Worm (Caenorhabditis elegans) whole organism, L3 larva: ENCODE results near the gene dos-3.
A peak's percentile ranks its signal among the peaks of the same experiment; 100 is the strongest.

Source experiments
- R02D3.7 ChIP-seq: fragments of 150-350 bp; optimal IDR thresholded peaks from 2 replicates; lab custom pipeline; 2014; ENCODE audit warnings: missing biosample characterization, missing genetic modification characterization
- ZK546.5 ChIP-seq: sonication (generic microtip); optimal IDR thresholded peaks from 2 replicates; lab custom pipeline; 2017; ENCODE audit warnings: missing biosample characterization, missing genetic modification characterization
- aly-2 ChIP-seq: fragments of 150-350 bp; optimal IDR thresholded peaks from 2 replicates; lab custom pipeline; 2014; ENCODE audit warnings: missing biosample characterization, missing genetic modification characterization
- ama-1 ChIP-seq: fragments of 150-350 bp; optimal IDR thresholded peaks from 2 replicates; lab custom pipeline; 2018
- ceh-16 ChIP-seq: sonication (generic microtip); optimal IDR thresholded peaks from 2 replicates; lab custom pipeline; 2017; ENCODE audit warnings: missing biosample characterization, missing genetic modification characterization
- ceh-28 ChIP-seq: fragments of 150-350 bp; optimal IDR thresholded peaks from 2 replicates; lab custom pipeline; 2014; ENCODE audit warnings: missing biosample characterization, missing genetic modification reagents, missing genetic modification characterization
- ceh-82 ChIP-seq: fragments of 150-350 bp; optimal IDR thresholded peaks from 2 replicates; lab custom pipeline; 2014; ENCODE audit warnings: missing biosample characterization, missing genetic modification characterization
- ceh-9 ChIP-seq: sonication (generic microtip); optimal IDR thresholded peaks from 2 replicates; lab custom pipeline; 2018; ENCODE audit warnings: missing biosample characterization, missing genetic modification characterization
- daf-12 ChIP-seq: fragments of 150-350 bp; optimal IDR thresholded peaks from 2 replicates; lab custom pipeline; 2014; ENCODE audit warnings: missing biosample characterization, missing genetic modification reagents, missing genetic modification characterization
- egl-27 ChIP-seq: sonication (generic microtip); optimal IDR thresholded peaks from 4 replicates; lab custom pipeline; 2017; ENCODE audit warnings: missing biosample characterization, missing genetic modification reagents, missing genetic modification characterization
- egl-5 ChIP-seq: fragments of 150-350 bp; optimal IDR thresholded peaks from 2 replicates; lab custom pipeline; 2017; ENCODE audit warnings: missing biosample characterization, missing genetic modification reagents, missing genetic modification characterization, inconsistent platforms
- elt-1 ChIP-seq: fragments of 150-350 bp; optimal IDR thresholded peaks from 2 replicates; lab custom pipeline; 2014; ENCODE audit warnings: missing biosample characterization, missing genetic modification characterization
- elt-2 ChIP-seq: sonication (generic microtip); optimal IDR thresholded peaks from 2 replicates; lab custom pipeline; 2016; ENCODE audit warnings: missing genetic modification reagents, mild to moderate bottlenecking, missing genetic modification characterization, missing compliant biosample characterization
- elt-3 ChIP-seq, 3 experiments: fragments of 150-350 bp in 1 of 3; sonication (generic microtip) in 2 of 3; optimal IDR thresholded peaks; 2 replicates in 2 of 3; 4 replicates in 1 of 3; lab custom pipeline; 2014 to 2017; ENCODE audit warnings: missing biosample characterization in 3 of 3, missing genetic modification characterization in 3 of 3
- eor-1 ChIP-seq, 2 experiments: fragments of 150-350 bp; optimal IDR thresholded peaks; 2 replicates each; lab custom pipeline; 2014 to 2018; ENCODE audit warnings: missing biosample characterization in 2 of 2, missing genetic modification characterization in 2 of 2
- fkh-10 ChIP-seq: sonication (generic microtip); optimal IDR thresholded peaks from 2 replicates; lab custom pipeline; 2017; ENCODE audit warnings: missing biosample characterization, missing genetic modification reagents, missing genetic modification characterization
- fkh-2 ChIP-seq: fragments of 150-350 bp; optimal IDR thresholded peaks from 2 replicates; lab custom pipeline; 2014; ENCODE audit warnings: missing biosample characterization, missing genetic modification reagents, missing genetic modification characterization
- hmg-11 ChIP-seq: sonication (generic microtip); optimal IDR thresholded peaks from 2 replicates; lab custom pipeline; 2016; ENCODE audit warnings: missing genetic modification characterization, missing compliant biosample characterization
- jun-1 ChIP-seq: fragments of 150-350 bp; optimal IDR thresholded peaks from 2 replicates; lab custom pipeline; 2014; ENCODE audit warnings: missing biosample characterization, missing genetic modification reagents, missing genetic modification characterization
- lin-15B ChIP-seq: fragments of 150-350 bp; optimal IDR thresholded peaks from 2 replicates; lab custom pipeline; 2014; ENCODE audit warnings: missing biosample characterization, missing genetic modification characterization
- lin-39 ChIP-seq: fragments of 150-350 bp; optimal IDR thresholded peaks from 2 replicates; lab custom pipeline; 2018; ENCODE audit warnings: missing biosample characterization, missing genetic modification reagents, missing genetic modification characterization
- lsy-12 ChIP-seq: sonication (generic microtip); optimal IDR thresholded peaks from 2 replicates; lab custom pipeline; 2016; ENCODE audit warnings: mild to moderate bottlenecking, missing genetic modification characterization, missing compliant biosample characterization
- mdl-1 ChIP-seq: fragments of 150-350 bp; optimal IDR thresholded peaks from 2 replicates; lab custom pipeline; 2014; ENCODE audit warnings: missing biosample characterization, missing genetic modification characterization
- mml-1 ChIP-seq: fragments of 150-350 bp; sonication (generic microtip); optimal IDR thresholded peaks from 3 replicates; lab custom pipeline; 2014; ENCODE audit warnings: missing biosample characterization, missing genetic modification characterization
- nfya-1 ChIP-seq: sonication (generic microtip); optimal IDR thresholded peaks from 2 replicates; lab custom pipeline; 2017; ENCODE audit warnings: missing genetic modification characterization, mild to moderate bottlenecking, missing compliant biosample characterization, antibody characterized with exemption, moderate library complexity; ENCODE audit not compliant: insufficient read depth
- nhr-11 ChIP-seq: fragments of 150-350 bp; optimal IDR thresholded peaks from 2 replicates; lab custom pipeline; 2014; ENCODE audit warnings: missing biosample characterization, missing genetic modification characterization
- nhr-12 ChIP-seq: fragments of 150-350 bp; optimal IDR thresholded peaks from 2 replicates; lab custom pipeline; 2014; ENCODE audit warnings: missing biosample characterization, missing genetic modification characterization
- nhr-23 ChIP-seq: fragments of 150-350 bp; optimal IDR thresholded peaks from 2 replicates; lab custom pipeline; 2014; ENCODE audit warnings: missing biosample characterization, missing genetic modification reagents, missing genetic modification characterization
- nhr-237 ChIP-seq: fragments of 150-350 bp; optimal IDR thresholded peaks from 2 replicates; lab custom pipeline; 2014; ENCODE audit warnings: missing biosample characterization, missing genetic modification characterization
- nhr-25 ChIP-seq: sonication (generic microtip); optimal IDR thresholded peaks from 2 replicates; lab custom pipeline; 2017; ENCODE audit warnings: missing biosample characterization, missing genetic modification characterization
- nhr-43 ChIP-seq: sonication (generic microtip); optimal IDR thresholded peaks from 2 replicates; lab custom pipeline; 2016; ENCODE audit warnings: mild to moderate bottlenecking, missing genetic modification characterization, missing compliant biosample characterization; ENCODE audit not compliant: poor library complexity, severe bottlenecking
- nhr-67 ChIP-seq: fragments of 150-350 bp; optimal IDR thresholded peaks from 2 replicates; lab custom pipeline; 2014; ENCODE audit warnings: missing biosample characterization, missing genetic modification characterization
- nhr-76 ChIP-seq: fragments of 150-350 bp; sonication (generic microtip); optimal IDR thresholded peaks from 5 replicates; lab custom pipeline; 2014; ENCODE audit warnings: missing biosample characterization, missing genetic modification characterization
- nhr-77 ChIP-seq: fragments of 150-350 bp; optimal IDR thresholded peaks from 2 replicates; lab custom pipeline; 2014; ENCODE audit warnings: missing biosample characterization, missing genetic modification characterization
- pha-4 ChIP-seq: fragments of 150-350 bp; optimal IDR thresholded peaks from 2 replicates; lab custom pipeline; 2014; ENCODE audit warnings: missing biosample characterization, missing genetic modification reagents, missing genetic modification characterization
- pqm-1 ChIP-seq: fragments of 150-350 bp; optimal IDR thresholded peaks from 2 replicates; lab custom pipeline; 2017; ENCODE audit warnings: missing biosample characterization, missing genetic modification characterization, inconsistent platforms
- sea-2 ChIP-seq: fragments of 150-350 bp; sonication (generic microtip); optimal IDR thresholded peaks from 4 replicates; lab custom pipeline; 2014; ENCODE audit warnings: missing biosample characterization, missing genetic modification reagents, missing genetic modification characterization
- skn-1 ChIP-seq: fragments of 150-350 bp; optimal IDR thresholded peaks from 2 replicates; lab custom pipeline; 2014; ENCODE audit warnings: missing biosample characterization, missing genetic modification characterization
- snpc-4 ChIP-seq: fragments of 150-350 bp; optimal IDR thresholded peaks from 2 replicates; lab custom pipeline; 2014; ENCODE audit warnings: missing biosample characterization, missing genetic modification characterization
- tbx-2 ChIP-seq: sonication (generic microtip); optimal IDR thresholded peaks from 2 replicates; lab custom pipeline; 2016; ENCODE audit warnings: mild to moderate bottlenecking, missing genetic modification characterization, missing compliant biosample characterization
- unc-39 ChIP-seq: sonication (generic microtip); optimal IDR thresholded peaks from 4 replicates; lab custom pipeline; 2017; ENCODE audit warnings: missing biosample characterization, missing genetic modification characterization
- unc-62 ChIP-seq: fragments of 150-350 bp; sonication (generic microtip); optimal IDR thresholded peaks from 4 replicates; lab custom pipeline; 2014; ENCODE audit warnings: missing biosample characterization, missing genetic modification reagents, missing genetic modification characterization
- zag-1 ChIP-seq: fragments of 150-350 bp; optimal IDR thresholded peaks from 2 replicates; lab custom pipeline; 2014; ENCODE audit warnings: missing biosample characterization, missing genetic modification characterization
- ztf-11 ChIP-seq: fragments of 150-350 bp; optimal IDR thresholded peaks from 2 replicates; lab custom pipeline; 2014; ENCODE audit warnings: missing biosample characterization, missing genetic modification characterization
- ztf-4 ChIP-seq: fragments of 150-350 bp; optimal IDR thresholded peaks from 2 replicates; lab custom pipeline; 2014; ENCODE audit warnings: missing biosample characterization, missing genetic modification characterization

dos-3 gene

DNA sequence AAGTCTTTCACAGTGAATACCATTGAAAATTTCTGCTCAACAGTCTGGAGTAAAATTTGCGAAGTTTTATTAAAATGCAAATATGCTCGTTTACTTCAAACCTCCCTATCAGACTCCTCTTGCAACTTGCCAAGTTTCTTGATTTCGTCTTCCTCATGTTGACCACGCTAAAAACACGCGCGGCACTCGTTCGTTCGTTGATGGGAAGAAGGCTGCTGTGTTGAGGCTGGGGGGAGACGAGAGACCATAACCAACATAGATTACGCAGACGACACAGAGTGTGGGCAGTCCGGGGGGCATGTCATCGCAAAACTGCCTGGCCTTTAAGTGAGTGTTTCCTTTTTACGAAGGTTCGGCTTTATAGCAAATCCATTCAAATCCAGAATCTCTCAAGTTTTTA is 4.6 kb upstream of the dos-3 start (continued):
- TF ChIP-seq ztf-4 (tag; lab: Kevin White, UChicago) (no peak), nhr-11 (tag; lab: Kevin White, UChicago) (no peak), nhr-25 (no peak), ceh-28 (tag; lab: Kevin White, UChicago) (no peak), pha-4 (tag; lab: Kevin White, UChicago) (peak; percentile 62)

DNA sequence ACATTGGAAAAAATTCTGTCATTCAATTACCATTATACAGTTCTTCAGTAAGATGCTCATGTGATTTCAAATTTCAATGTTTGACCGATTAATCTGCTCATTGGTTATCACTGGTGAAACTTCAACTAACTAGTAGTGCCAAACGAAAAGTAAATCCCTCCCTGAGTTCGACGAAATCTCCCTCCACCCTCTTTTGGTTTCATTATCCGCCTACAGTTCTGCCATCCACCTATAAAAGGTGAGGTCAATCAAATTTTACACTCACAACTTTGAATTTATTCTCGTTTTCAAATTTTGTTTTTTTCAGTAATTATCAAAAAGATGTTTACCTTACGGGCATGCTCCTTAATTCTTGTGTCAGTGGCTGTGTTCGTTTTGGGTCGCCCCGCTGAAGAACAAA is 3.2 kb upstream of the dos-3 start, which contains the start of gene far-8:
far-8 (plus strand) TSS at position 301 of the 400 bp plus-strand sequence.
- no peak for TF ChIP-seq elt-1 (tag; lab: Kevin White, UChicago)
- TF ChIP-seq nhr-76: no peak
- TF ChIP-seq nhr-237: no peak
- no peak for TF ChIP-seq fkh-2 (tag; lab: Kevin White, UChicago)
- TF ChIP-seq snpc-4: no peak
- no peak for TF ChIP-seq R02D3.7
- TF ChIP-seq ztf-11: no peak
- no peak for TF ChIP-seq nhr-43 (tag; lab: Kevin White, UChicago)
- no peak for TF ChIP-seq egl-27
- TF ChIP-seq ceh-28 (tag; lab: Kevin White, UChicago): no peak
- TF ChIP-seq mdl-1: no peak
- TF ChIP-seq nhr-12 (tag; lab: Kevin White, UChicago): no peak
- no peak for TF ChIP-seq ZK546.5
- no peak for TF ChIP-seq nhr-67 (tag; lab: Kevin White, UChicago)
- TF ChIP-seq lin-39 (tag; lab: Kevin White, UChicago): no peak
- no peak for TF ChIP-seq mml-1 (tag; lab: Kevin White, UChicago)

DNA sequence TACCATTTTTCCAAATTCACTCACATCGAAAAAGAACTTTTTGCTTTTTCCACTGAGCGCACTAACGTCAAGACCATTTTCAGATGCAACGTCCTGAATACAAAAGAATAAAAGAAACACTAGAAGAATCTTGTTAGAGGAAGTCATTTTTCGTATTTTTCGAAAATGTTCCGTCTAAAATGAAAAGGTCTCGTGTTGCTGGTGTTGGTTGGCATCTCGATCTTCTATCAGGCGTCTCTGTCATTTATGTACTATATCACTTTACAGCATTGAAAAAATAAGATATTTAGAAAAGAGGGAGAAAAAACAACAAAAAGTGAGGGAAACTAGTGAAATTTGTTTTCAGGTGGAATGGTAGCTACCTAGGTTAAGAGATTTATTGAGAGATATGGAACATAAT is 1.8 kb upstream of the dos-3 start, which contains the start of gene K02F3.9:
K02F3.9 (minus strand) TSS at position 190 of the 400 bp plus-strand sequence.
- TF ChIP-seq mml-1 (tag; lab: Kevin White, UChicago): no peak
- TF ChIP-seq elt-3 (tag; optimal IDR thresholded peaks at IDR 0.05; lab: Kevin White, UChicago): no peak
- TF ChIP-seq snpc-4: no peak
- no peak for TF ChIP-seq elt-1 (tag; lab: Kevin White, UChicago)
- no peak for TF ChIP-seq nhr-25
- no peak for TF ChIP-seq unc-39 (tag; lab: Kevin White, UChicago)
- no peak for TF ChIP-seq lsy-12
- no peak for TF ChIP-seq lin-39 (tag; lab: Kevin White, UChicago)
- no peak for TF ChIP-seq daf-12
- TF ChIP-seq mdl-1: no peak
- no peak for TF ChIP-seq ceh-82 (tag; lab: Kevin White, UChicago)
- TF ChIP-seq nhr-76: no peak
- TF ChIP-seq sea-2: no peak
- no peak for TF ChIP-seq skn-1 (tag; lab: Kevin White, UChicago)
- no peak for TF ChIP-seq egl-5
- no peak for TF ChIP-seq ceh-16 (tag; lab: Kevin White, UChicago)
- TF ChIP-seq R02D3.7: no peak
- TF ChIP-seq pqm-1 (tag; lab: Kevin White, UChicago): no peak
- TF ChIP-seq egl-27: no peak

DNA sequence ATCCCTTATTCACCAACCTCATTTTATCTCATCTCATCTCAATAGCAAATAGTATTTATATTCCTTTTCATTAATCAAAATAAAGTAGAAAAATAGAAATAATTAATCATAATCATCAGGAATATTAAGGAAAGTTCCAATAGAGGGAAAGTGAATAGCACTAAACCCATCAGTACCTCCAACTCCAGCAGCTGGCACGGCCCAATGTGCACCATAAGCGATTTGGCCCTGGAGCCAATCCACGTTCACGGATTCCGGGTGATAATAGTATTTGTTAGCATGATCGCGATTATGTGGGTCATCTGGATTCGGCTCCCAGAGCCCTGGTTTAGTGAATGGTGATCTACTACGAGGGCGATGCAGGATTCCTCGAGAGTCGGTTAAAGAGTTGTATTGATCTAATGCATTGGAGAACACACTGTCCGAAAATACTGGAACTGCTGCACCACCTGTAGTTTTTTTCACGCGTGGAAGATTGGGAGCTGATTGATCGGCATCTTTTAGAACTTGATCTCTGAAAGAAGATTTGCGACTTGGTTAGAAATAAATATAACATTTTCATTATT is 3.6 kb downstream of the dos-3 start:
- TF ChIP-seq fkh-2 (tag; lab: Kevin White, UChicago) (no peak), unc-39 (tag; lab: Kevin White, UChicago) (peak; percentile 43), lin-39 (tag; lab: Kevin White, UChicago) (peak; percentile 20), tbx-2 (tag; lab: Kevin White, UChicago) (peak; percentile 70), ama-1 (lab: Kevin White, UChicago) (peak; percentile 98), nhr-11 (tag; lab: Kevin White, UChicago) (no peak), elt-1 (tag; lab: Kevin White, UChicago) (peak; percentile 61), ceh-28 (tag; lab: Kevin White, UChicago) (peak; percentile 71), lin-15B (tag; lab: Kevin White, UChicago) (no peak), eor-1 (tag; optimal IDR thresholded peaks at IDR 0.05; lab: Kevin White, UChicago) (no peak), ZK546.5 (peak; percentile 45), ceh-82 (tag; lab: Kevin White, UChicago) (peak; percentile 7), nhr-25 (peak; percentile 62), egl-27 (no peak), elt-2 (tag; lab: Kevin White, UChicago) (peak; percentile 61), lsy-12 (peak; percentile 97), nhr-12 (tag; lab: Kevin White, UChicago) (no peak), fkh-10 (GFP tag; lab: Kevin White, UChicago) (no peak), hmg-11 (peak; percentile 42), nhr-67 (tag; lab: Kevin White, UChicago) (no peak), egl-5 (no peak), nhr-23 (tag; lab: Kevin White, UChicago) (no peak), aly-2 (peak; percentile 85), jun-1 (peak; percentile 61), nfya-1 (tag; lab: Kevin White, UChicago) (peak; percentile 38), mml-1 (tag; lab: Kevin White, UChicago) (no peak), nhr-76 (peak; percentile 47), pha-4 (tag; lab: Kevin White, UChicago) (peak; percentile 47), snpc-4 (no peak), mdl-1 (peak; percentile 7), nhr-77 (peak; percentile 64), zag-1 (tag; lab: Kevin White, UChicago) (peak; percentile 42), ceh-9 (tag; lab: Kevin White, UChicago) (no peak), unc-62 (peak; percentile 31), nhr-237 (no peak)
